Worm (Caenorhabditis elegans) whole organism, L4 larva: ENCODE measurements around the gene ZK742.6.

Experiments
- F10B5.3 ChIP-seq: sonication (generic microtip); optimal IDR thresholded peaks from 2 replicates; lab custom pipeline; 2016; ENCODE audit warnings: mild to moderate bottlenecking, missing genetic modification characterization, missing compliant biosample characterization
- F26F4.8 ChIP-seq: fragments of 200-800 bp; sonication (Bioruptor generic); conservative IDR thresholded peaks from 2 replicates; pipeline ENCODE4 v1.3.6; 2022; ENCODE audit warnings: missing genetic modification characterization, missing compliant biosample characterization
- F49E8.2 ChIP-seq: sonication (generic microtip); optimal IDR thresholded peaks from 2 replicates; lab custom pipeline; 2016; ENCODE audit warnings: missing compliant biosample characterization, mild to moderate bottlenecking, missing genetic modification characterization, borderline replicate concordance
- Y105C5A.15 ChIP-seq: fragments of 200-800 bp; sonication (Bioruptor generic); IDR thresholded peaks from 2 replicates; pipeline ENCODE4 v1.3.6; 2022; ENCODE audit warnings: missing genetic modification characterization, missing compliant biosample characterization
- Y48G9A.11 ChIP-seq: fragments of 200-800 bp; sonication (Bioruptor generic); IDR thresholded peaks from 2 replicates; pipeline ENCODE4 v1.3.6; 2022; ENCODE audit warnings: missing genetic modification reagents, missing genetic modification characterization, missing compliant biosample characterization
- aha-1 ChIP-seq: fragments of 150-350 bp; peaks from one replicate; lab custom pipeline; 2014; ENCODE audit warnings: missing biosample characterization, missing genetic modification characterization
- ama-1 ChIP-seq: fragments of 150-350 bp; optimal IDR thresholded peaks from 2 replicates; lab custom pipeline; 2014; ENCODE audit warnings: inconsistent platforms, mixed read lengths
- ceh-32 ChIP-seq: sonication (generic microtip); optimal IDR thresholded peaks from 2 replicates; lab custom pipeline; 2016; ENCODE audit warnings: mild to moderate bottlenecking, missing genetic modification characterization, missing compliant biosample characterization; ENCODE audit not compliant: poor library complexity
- daf-16 ChIP-seq, 3 experiments: sonication (generic microtip); optimal IDR thresholded peaks; 2 replicates each; lab custom pipeline; 2016 to 2017; ENCODE audit warnings: missing genetic modification characterization in 3 of 3, missing genetic modification reagents in 3 of 3, mild to moderate bottlenecking in 2 of 3, missing compliant biosample characterization in 2 of 3, missing biosample characterization in 1 of 3, moderate library complexity in 1 of 3
- daf-8 ChIP-seq: fragments of 200-800 bp; sonication (Bioruptor generic); IDR thresholded peaks from 2 replicates; pipeline ENCODE4 v1.3.6; 2022; ENCODE audit warnings: missing genetic modification characterization, missing compliant biosample characterization
- egl-43 ChIP-seq: fragments of 200-800 bp; sonication (Bioruptor generic); IDR thresholded peaks from 2 replicates; pipeline ENCODE4 v1.3.6; 2022; ENCODE audit warnings: missing genetic modification reagents, missing genetic modification characterization, missing compliant biosample characterization
- fkh-10 ChIP-seq: fragments of 150-350 bp; optimal IDR thresholded peaks from 2 replicates; lab custom pipeline; 2014; ENCODE audit warnings: missing biosample characterization, missing genetic modification reagents, missing genetic modification characterization
- fos-1 ChIP-seq: fragments of 150-350 bp; optimal IDR thresholded peaks from 2 replicates; lab custom pipeline; 2014; ENCODE audit warnings: missing biosample characterization, missing genetic modification characterization
- hif-1 ChIP-seq, 2 experiments: sonication (generic microtip); optimal IDR thresholded peaks; 2 replicates each; lab custom pipeline; 2016 to 2017; ENCODE audit warnings: missing compliant biosample characterization in 2 of 2, missing genetic modification characterization in 2 of 2, missing genetic modification reagents in 2 of 2, missing genotype in 2 of 2, mild to moderate bottlenecking in 1 of 2
- hlh-11 ChIP-seq: fragments of 200-800 bp; sonication (Bioruptor generic); optimal IDR thresholded peaks from 2 replicates; lab custom pipeline; 2018; ENCODE audit warnings: mild to moderate bottlenecking, missing genetic modification characterization, missing compliant biosample characterization
- hlh-30 ChIP-seq: sonication (generic microtip); optimal IDR thresholded peaks from 2 replicates; lab custom pipeline; 2017; ENCODE audit warnings: antibody characterized with exemption, mild to moderate bottlenecking, missing genetic modification characterization, missing compliant biosample characterization; ENCODE audit not compliant: insufficient read depth
- hmg-1.1 ChIP-seq: fragments of 200-800 bp; sonication (Bioruptor generic); IDR thresholded peaks from 2 replicates; pipeline ENCODE4 v1.3.6; 2022; ENCODE audit warnings: missing genetic modification reagents, missing genetic modification characterization, missing compliant biosample characterization
- lim-7 ChIP-seq: fragments of 200-800 bp; sonication (Bioruptor generic); IDR thresholded peaks from 2 replicates; pipeline ENCODE4 v1.3.6; 2022; ENCODE audit warnings: missing genetic modification characterization, missing compliant biosample characterization
- lin-1 ChIP-seq: fragments of 200-800 bp; sonication (Bioruptor generic); IDR thresholded peaks from 2 replicates; pipeline ENCODE4 v1.3.6; 2022; ENCODE audit warnings: missing genetic modification reagents, missing genetic modification characterization, missing compliant biosample characterization
- lin-15B ChIP-seq: fragments of 150-350 bp; sonication (generic microtip); optimal IDR thresholded peaks from 3 replicates; lab custom pipeline; 2014; ENCODE audit warnings: missing biosample characterization, missing genetic modification characterization
- madf-9 ChIP-seq: fragments of 200-800 bp; sonication (Bioruptor generic); conservative IDR thresholded peaks from 2 replicates; pipeline ENCODE4 v1.3.6; 2022; ENCODE audit warnings: missing genetic modification reagents, missing genetic modification characterization, missing compliant biosample characterization
- mdl-1 ChIP-seq, 2 experiments: fragments of 150-350 bp in 1 of 2; sonication (generic microtip) in 1 of 2; optimal IDR thresholded peaks; 2 replicates each; lab custom pipeline; 2014 to 2017; ENCODE audit warnings: missing biosample characterization in 2 of 2, missing genetic modification characterization in 2 of 2
- mep-1 ChIP-seq: fragments of 150-350 bp; sonication (generic microtip); optimal IDR thresholded peaks from 3 replicates; lab custom pipeline; 2014; ENCODE audit warnings: missing biosample characterization, missing genetic modification characterization
- mxl-3 ChIP-seq: fragments of 200-800 bp; sonication (Bioruptor generic); optimal IDR thresholded peaks from 2 replicates; lab custom pipeline; 2018; ENCODE audit warnings: mild to moderate bottlenecking, missing genetic modification characterization, missing compliant biosample characterization
- nhr-102 ChIP-seq: sonication (generic microtip); optimal IDR thresholded peaks from 2 replicates; lab custom pipeline; 2016; ENCODE audit warnings: mild to moderate bottlenecking, missing genetic modification characterization, moderate library complexity, missing compliant biosample characterization
- nhr-28 ChIP-seq: fragments of 150-350 bp; optimal IDR thresholded peaks from 2 replicates; lab custom pipeline; 2014; ENCODE audit warnings: missing biosample characterization, missing genetic modification characterization
- nhr-42 ChIP-seq: fragments of 200-800 bp; sonication (Bioruptor generic); IDR thresholded peaks from 2 replicates; pipeline ENCODE4 v1.3.6; 2022; ENCODE audit warnings: missing genetic modification characterization, missing compliant biosample characterization
- saeg-2 ChIP-seq: fragments of 200-800 bp; sonication (Bioruptor generic); IDR thresholded peaks from 2 replicates; pipeline ENCODE4 v1.3.6; 2022; ENCODE audit warnings: missing genetic modification reagents, missing genetic modification characterization, missing compliant biosample characterization
- sdz-12 ChIP-seq: fragments of 200-800 bp; sonication (Bioruptor generic); optimal IDR thresholded peaks from 2 replicates; lab custom pipeline; 2018; ENCODE audit warnings: mild to moderate bottlenecking, missing genetic modification characterization, missing compliant biosample characterization
- set-16 ChIP-seq: fragments of 200-800 bp; sonication (Bioruptor generic); IDR thresholded peaks from 2 replicates; pipeline ENCODE4 v1.3.6; 2022; ENCODE audit warnings: missing genetic modification reagents, missing genetic modification characterization, missing compliant biosample characterization
- snpc-1.2 ChIP-seq: fragments of 200-800 bp; sonication (Bioruptor generic); IDR thresholded peaks from 2 replicates; pipeline ENCODE4 v1.3.6; 2022; ENCODE audit warnings: missing genetic modification reagents, missing genetic modification characterization, missing compliant biosample characterization
- snpc-4 ChIP-seq: fragments of 150-350 bp; optimal IDR thresholded peaks from 2 replicates; lab custom pipeline; 2014; ENCODE audit warnings: missing biosample characterization, missing genetic modification characterization
- tag-97 ChIP-seq: fragments of 200-800 bp; sonication (Bioruptor generic); IDR thresholded peaks from 2 replicates; pipeline ENCODE4 v1.3.6; 2022; ENCODE audit warnings: missing genetic modification characterization, missing compliant biosample characterization
- unc-130 ChIP-seq: sonication (generic microtip); optimal IDR thresholded peaks from 2 replicates; lab custom pipeline; 2016; ENCODE audit warnings: missing genetic modification reagents, missing genetic modification characterization, missing compliant biosample characterization
- unc-62 ChIP-seq, 3 experiments: fragments of 150-350 bp in 1 of 3; sonication (generic microtip); optimal IDR thresholded peaks in 2 of 3; peaks in 1 of 3; 1 replicate in 1 of 3; 2 replicates in 2 of 3; lab custom pipeline; 2014 to 2017; ENCODE audit warnings: missing biosample characterization in 3 of 3, missing genetic modification characterization in 3 of 3, missing genetic modification reagents in 3 of 3, missing genotype in 1 of 3
- zag-1 ChIP-seq: fragments of 150-350 bp; optimal IDR thresholded peaks from 2 replicates; lab custom pipeline; 2014; ENCODE audit warnings: missing biosample characterization, missing genetic modification characterization
- zfp-2 ChIP-seq: sonication (generic microtip); optimal IDR thresholded peaks from 2 replicates; lab custom pipeline; 2016; ENCODE audit warnings: mild to moderate bottlenecking, missing genetic modification characterization, missing compliant biosample characterization

Gene ZK742.6

ce11 chrV:7842228-7842627 is 27.5 kb upstream of the ZK742.6 start, which contains the start of gene grd-8:
grd-8 (plus strand) TSS chrV:7842528.
- no peak for TF ChIP-seq snpc-4 (tag; lab: Kevin White, UChicago)
- no peak for TF ChIP-seq aha-1 (tag; lab: Kevin White, UChicago)
- TF ChIP-seq daf-16 (GFP tag; optimal IDR thresholded peaks at IDR 0.05; lab: Kevin White, UChicago), result no peak
- TF ChIP-seq daf-16 (tag; optimal IDR thresholded peaks at IDR 0.05; lab: Kevin White, UChicago), result no peak
- no peak for TF ChIP-seq zag-1 (tag; lab: Kevin White, UChicago)
- no peak for TF ChIP-seq snpc-1.2 (GFP tag; lab: Robert Waterston, UW)
- TF ChIP-seq nhr-42 (GFP tag; lab: Robert Waterston, UW), result no peak
- no peak for TF ChIP-seq hif-1 (tag; optimal IDR thresholded peaks at IDR 0.05; lab: Kevin White, UChicago)
- no peak for TF ChIP-seq Y105C5A.15 (GFP tag; lab: Robert Waterston, UW)
- no peak for TF ChIP-seq lim-7
- no peak for TF ChIP-seq zfp-2 (tag; lab: Kevin White, UChicago)
- no peak for TF ChIP-seq unc-130 (GFP tag; lab: Kevin White, UChicago)
- TF ChIP-seq lin-15B (tag; lab: Kevin White, UChicago), result no peak
- TF ChIP-seq, all 104 proteins: peak for 0

ce11 chrV:7839485-7839884 is 24.7 kb upstream of the ZK742.6 start, which contains the start of gene C37C3.12:
C37C3.12 (minus strand) TSS chrV:7839585.
- TF ChIP-seq fkh-10 (GFP tag; lab: Kevin White, UChicago) (no peak), F10B5.3 (tag; lab: Kevin White, UChicago) (no peak), daf-8 (no peak), hmg-1.1 (GFP tag; lab: Robert Waterston, UW) (no peak), ceh-32 (tag; lab: Kevin White, UChicago) (no peak)

- TF ChIP-seq saeg-2 (GFP tag; lab: Robert Waterston, UW) (no peak), madf-9 (GFP tag; lab: Robert Waterston, UW) (no peak), fos-1 (tag; lab: Kevin White, UChicago) (no peak), fkh-10 (GFP tag; lab: Kevin White, UChicago) (no peak), tag-97 (no peak), egl-43 (GFP tag; lab: Robert Waterston, UW) (no peak), F26F4.8 (GFP tag; lab: Robert Waterston, UW) (no peak), mxl-3 (no peak), Y48G9A.11 (GFP tag; lab: Robert Waterston, UW) (no peak), sdz-12 (no peak), nhr-28 (tag; lab: Kevin White, UChicago) (peak; percentile 4), F49E8.2 (tag; lab: Kevin White, UChicago) (no peak), nhr-42 (GFP tag; lab: Robert Waterston, UW) (no peak), ama-1 (lab: Kevin White, UChicago) (peak; percentile 5), hif-1 (tag; optimal IDR thresholded peaks at IDR 0.05; lab: Kevin White, UChicago) (no peak), set-16 (GFP tag; lab: Robert Waterston, UW) (no peak)
These were observed 23.1 kb upstream of the ZK742.6 start, which contains the start of gene ttr-33 for ce11 chrV:7837809-7838208. ttr-33 (minus strand) TSS chrV:7837909.

- peak in 1 of 2 experiments; percentile 62 for TF ChIP-seq unc-62 (GFP tag; optimal IDR thresholded peaks at IDR 0.05 in 1 of 2; lab: Kevin White, UChicago)
- TF ChIP-seq unc-62 (tag; optimal IDR thresholded peaks at IDR 0.05; lab: Kevin White, UChicago), result no peak
- TF ChIP-seq nhr-28 (tag; lab: Kevin White, UChicago), result peak; percentile 46
- TF ChIP-seq hlh-30 (tag; lab: Kevin White, UChicago), result peak; percentile 45
- peak; percentile 53 for TF ChIP-seq mep-1
- no peak for TF ChIP-seq lin-1 (GFP tag; lab: Robert Waterston, UW)
- peak; percentile 2 for TF ChIP-seq hlh-11
- TF ChIP-seq mdl-1 (tag; optimal IDR thresholded peaks at IDR 0.05; lab: Kevin White, UChicago), result peak in 1 of 2 experiments; percentile 46
- no peak for TF ChIP-seq saeg-2 (GFP tag; lab: Robert Waterston, UW)
- no peak for TF ChIP-seq nhr-102 (tag; lab: Kevin White, UChicago)
- TF ChIP-seq, all 104 proteins: peak for 6
These were observed 22.2 kb upstream of the ZK742.6 start, which contains the start of gene txt-5 for ce11 chrV:7836911-7837310. txt-5 (minus strand) TSS chrV:7837134.
